Worm (Caenorhabditis elegans) whole organism, early embryonic: ENCODE results near the gene fipr-13.

Experiments
- B0310.2 ChIP-seq: sonication (generic microtip); optimal IDR thresholded peaks from 2 replicates; lab custom pipeline; 2016; ENCODE audit warnings: mild to moderate bottlenecking, missing genetic modification characterization, missing compliant biosample characterization
- F13C5.2 ChIP-seq: sonication (generic microtip); optimal IDR thresholded peaks from 2 replicates; lab custom pipeline; 2017; ENCODE audit warnings: mild to moderate bottlenecking, missing genetic modification characterization, inconsistent platforms, missing compliant biosample characterization
- aly-1 ChIP-seq: sonication (generic microtip); optimal IDR thresholded peaks from 2 replicates; lab custom pipeline; 2016; ENCODE audit warnings: missing genetic modification characterization, missing compliant biosample characterization
- ama-1 ChIP-seq: fragments of 150-350 bp; optimal IDR thresholded peaks from 2 replicates; lab custom pipeline; 2014
- ceh-13 ChIP-seq: fragments of 200-800 bp; sonication (Bioruptor generic); optimal IDR thresholded peaks from 2 replicates; lab custom pipeline; 2018; ENCODE audit warnings: mild to moderate bottlenecking, missing genetic modification characterization, missing compliant biosample characterization
- ceh-36 ChIP-seq: sonication (generic microtip); optimal IDR thresholded peaks from 2 replicates; lab custom pipeline; 2016; ENCODE audit warnings: missing genetic modification characterization, inconsistent platforms, missing compliant biosample characterization
- ets-7 ChIP-seq: sonication (generic microtip); optimal IDR thresholded peaks from 2 replicates; lab custom pipeline; 2016; ENCODE audit warnings: missing genotype, missing genetic modification characterization, missing compliant biosample characterization
- flt-1 ChIP-seq: fragments of 200-800 bp; sonication (Bioruptor generic); IDR thresholded peaks from 2 replicates; pipeline ENCODE4 v1.3.6; 2022; ENCODE audit warnings: missing genetic modification characterization, missing compliant biosample characterization
- hmbx-1 ChIP-seq: sonication (generic microtip); optimal IDR thresholded peaks from 2 replicates; lab custom pipeline; 2016; ENCODE audit warnings: mild to moderate bottlenecking, missing genetic modification characterization, missing compliant biosample characterization
- hmg-4 ChIP-seq: fragments of 200-800 bp; sonication (Bioruptor generic); optimal IDR thresholded peaks from 2 replicates; lab custom pipeline; 2018; ENCODE audit warnings: mild to moderate bottlenecking, missing genetic modification characterization, missing compliant biosample characterization
- hnd-1 ChIP-seq: sonication (generic microtip); optimal IDR thresholded peaks from 2 replicates; lab custom pipeline; 2016; ENCODE audit warnings: missing genetic modification characterization, missing compliant biosample characterization
- pes-1 ChIP-seq: fragments of 200-800 bp; sonication (Bioruptor generic); IDR thresholded peaks from 2 replicates; pipeline ENCODE4 v1.3.6; 2022; ENCODE audit warnings: missing genetic modification reagents, missing genetic modification characterization, missing compliant biosample characterization
- scrt-1 ChIP-seq: fragments of 200-800 bp; sonication (Bioruptor generic); IDR thresholded peaks from 2 replicates; pipeline ENCODE4 v1.3.6; 2022; ENCODE audit warnings: missing genetic modification characterization, missing compliant biosample characterization
- sea-1 ChIP-seq: fragments of 200-800 bp; sonication (Bioruptor generic); conservative IDR thresholded peaks from 2 replicates; pipeline ENCODE4 v1.3.6; 2022; ENCODE audit warnings: missing genetic modification characterization, missing compliant biosample characterization
- tbx-11 ChIP-seq: fragments of 200-800 bp; sonication (Bioruptor generic); IDR thresholded peaks from 2 replicates; pipeline ENCODE4 v1.3.6; 2022; ENCODE audit warnings: missing genetic modification characterization, missing compliant biosample characterization
- tbx-37 ChIP-seq: fragments of 200-800 bp; sonication (Bioruptor generic); conservative IDR thresholded peaks from 2 replicates; pipeline ENCODE4 v1.3.6; 2022; ENCODE audit warnings: missing genetic modification reagents, missing genetic modification characterization, missing compliant biosample characterization
- tra-4 ChIP-seq: sonication (generic microtip); optimal IDR thresholded peaks from 2 replicates; lab custom pipeline; 2017; ENCODE audit warnings: missing genetic modification characterization, missing compliant biosample characterization

fipr-13 gene

ce11 chrV:10111129-10111528, 46.8 kb downstream of the fipr-13 start:
- no peak for TF ChIP-seq hmg-4 (GFP tag; lab: Kevin White, UChicago)
- TF ChIP-seq ceh-36 (tag; lab: Kevin White, UChicago), result no peak
- no peak for TF ChIP-seq tra-4 (tag; lab: Kevin White, UChicago)
- no peak for TF ChIP-seq aly-1 (tag; lab: Kevin White, UChicago)
- TF ChIP-seq pes-1, result no peak
- no peak for TF ChIP-seq F13C5.2 (tag; lab: Kevin White, UChicago)
- no peak for TF ChIP-seq B0310.2 (tag; lab: Kevin White, UChicago)
- no peak for TF ChIP-seq tbx-11 (GFP tag; lab: Robert Waterston, UW)
- no peak for TF ChIP-seq ets-7
- no peak for TF ChIP-seq scrt-1 (GFP tag; lab: Robert Waterston, UW)
- TF ChIP-seq flt-1 (GFP tag; lab: Robert Waterston, UW), result no peak
- no peak for TF ChIP-seq sea-1 (GFP tag; lab: Robert Waterston, UW)
- no peak for TF ChIP-seq ama-1
- no peak for TF ChIP-seq hnd-1 (tag; lab: Kevin White, UChicago)
- TF ChIP-seq tbx-37, result no peak

DNA sequence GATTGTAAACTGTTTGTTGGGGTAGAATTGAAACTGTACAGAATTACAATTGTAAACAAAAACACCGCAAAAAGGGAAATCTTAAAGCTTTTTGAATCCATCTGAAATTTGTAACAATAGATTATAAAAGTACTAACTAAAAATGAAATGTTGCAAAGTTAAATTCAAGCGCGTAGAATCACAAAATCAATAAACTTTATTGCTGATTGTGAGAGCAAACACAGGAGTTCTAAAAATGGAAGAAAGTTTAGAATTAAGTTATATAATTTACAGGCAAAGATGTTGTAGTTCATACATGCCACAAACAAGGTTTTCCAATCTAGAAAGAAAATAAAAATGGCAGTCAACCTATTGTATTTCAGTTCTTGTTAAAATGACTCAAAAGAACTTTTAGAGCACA, 47.9 kb downstream of the fipr-13 start, which contains the start of gene C08B6.3:
Gene C08B6.3 (minus strand): TSS at position 101 of the 400 bp plus-strand sequence.
- TF ChIP-seq ama-1, result no peak
- TF ChIP-seq pes-1, result no peak
- TF ChIP-seq scrt-1 (GFP tag; lab: Robert Waterston, UW), result no peak
- no peak for TF ChIP-seq tbx-37
- no peak for TF ChIP-seq aly-1 (tag; lab: Kevin White, UChicago)
- no peak for TF ChIP-seq B0310.2 (tag; lab: Kevin White, UChicago)
- no peak for TF ChIP-seq hnd-1 (tag; lab: Kevin White, UChicago)
- no peak for TF ChIP-seq hmg-4 (GFP tag; lab: Kevin White, UChicago)
- no peak for TF ChIP-seq hmbx-1
- TF ChIP-seq ceh-13, result no peak
- TF ChIP-seq ceh-36 (tag; lab: Kevin White, UChicago), result no peak
- TF ChIP-seq sea-1 (GFP tag; lab: Robert Waterston, UW), result no peak
- no peak for TF ChIP-seq tra-4 (tag; lab: Kevin White, UChicago)
- no peak for TF ChIP-seq F13C5.2 (tag; lab: Kevin White, UChicago)
- no peak for TF ChIP-seq tbx-11 (GFP tag; lab: Robert Waterston, UW)
- TF ChIP-seq ets-7, result no peak
- TF ChIP-seq flt-1 (GFP tag; lab: Robert Waterston, UW), result no peak

DNA sequence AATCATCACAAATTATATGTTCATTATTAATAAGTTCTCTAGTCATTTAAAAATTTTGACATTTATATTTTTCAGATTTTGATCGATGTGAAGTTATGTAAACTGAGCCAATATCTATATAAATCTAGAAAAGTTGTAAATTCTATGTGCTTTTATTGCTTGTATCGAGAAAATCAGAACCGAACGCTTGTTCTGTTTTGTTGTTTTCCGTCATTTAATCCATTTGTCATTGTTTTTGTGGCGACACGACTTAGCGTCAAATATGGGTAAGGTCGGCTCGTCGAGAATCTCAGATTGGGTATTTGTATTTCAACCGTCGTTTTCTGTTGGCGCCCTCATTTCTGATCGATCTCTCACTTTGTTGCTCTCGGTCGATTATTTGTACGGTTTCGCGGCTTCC, 50.0 kb downstream of the fipr-13 start, which contains the start of gene cht-5:
Gene cht-5 (plus strand): TSS at position 301 of the 400 bp plus-strand sequence.
- TF ChIP-seq aly-1 (tag; lab: Kevin White, UChicago) (no peak), sea-1 (GFP tag; lab: Robert Waterston, UW) (no peak), ama-1 (no peak), ceh-36 (tag; lab: Kevin White, UChicago) (no peak)
